Worm (Caenorhabditis elegans) whole organism, L2 larva: ENCODE results near the gene ZK105.1.

ENCODE experiments used
- F13H6.1 ChIP-seq: sonication (generic microtip); optimal IDR thresholded peaks from 2 replicates; lab custom pipeline; 2016; ENCODE audit warnings: missing genetic modification characterization, missing compliant biosample characterization
- Y55F3AM.14 ChIP-seq: fragments of 200-800 bp; sonication (Bioruptor generic); optimal IDR thresholded peaks from 2 replicates; lab custom pipeline; 2018; ENCODE audit warnings: mild to moderate bottlenecking, missing genetic modification characterization, missing compliant biosample characterization
- ZK546.5 ChIP-seq: sonication (generic microtip); optimal IDR thresholded peaks from 2 replicates; lab custom pipeline; 2017; ENCODE audit warnings: missing biosample characterization, missing genetic modification characterization
- aly-2 ChIP-seq: fragments of 150-350 bp; optimal IDR thresholded peaks from 2 replicates; lab custom pipeline; 2014; ENCODE audit warnings: missing biosample characterization, missing genetic modification characterization
- blmp-1 ChIP-seq: sonication (generic microtip); optimal IDR thresholded peaks from 2 replicates; lab custom pipeline; 2017; ENCODE audit warnings: missing genetic modification characterization, mild to moderate bottlenecking, missing compliant biosample characterization, antibody characterized with exemption, moderate library complexity; ENCODE audit not compliant: insufficient read depth
- ceh-16 ChIP-seq: fragments of 150-350 bp; optimal IDR thresholded peaks from 2 replicates; lab custom pipeline; 2014; ENCODE audit warnings: missing biosample characterization, missing genetic modification characterization
- ceh-82 ChIP-seq: fragments of 150-350 bp; optimal IDR thresholded peaks from 2 replicates; lab custom pipeline; 2014; ENCODE audit warnings: missing biosample characterization, missing genetic modification characterization
- crh-2 ChIP-seq: sonication (generic microtip); optimal IDR thresholded peaks from 2 replicates; lab custom pipeline; 2017; ENCODE audit warnings: missing biosample characterization, missing genetic modification characterization
- elt-1 ChIP-seq: fragments of 150-350 bp; optimal IDR thresholded peaks from 2 replicates; lab custom pipeline; 2014; ENCODE audit warnings: missing biosample characterization, missing genetic modification characterization
- fos-1 ChIP-seq: fragments of 150-350 bp; optimal IDR thresholded peaks from 2 replicates; lab custom pipeline; 2014; ENCODE audit warnings: missing biosample characterization, missing genetic modification characterization
- lin-13 ChIP-seq: fragments of 150-350 bp; optimal IDR thresholded peaks from 2 replicates; lab custom pipeline; 2014; ENCODE audit warnings: missing biosample characterization, missing genetic modification reagents, missing genetic modification characterization
- lin-39 ChIP-seq: fragments of 150-350 bp; optimal IDR thresholded peaks from 2 replicates; lab custom pipeline; 2014; ENCODE audit warnings: missing biosample characterization, missing genetic modification reagents, missing genetic modification characterization
- lsy-2 ChIP-seq, 2 experiments: fragments of 150-350 bp in 1 of 2; sonication (generic microtip) in 1 of 2; optimal IDR thresholded peaks; 2 replicates each; lab custom pipeline; 2014 to 2017; ENCODE audit warnings: missing biosample characterization in 2 of 2, missing genetic modification characterization in 2 of 2
- nhr-11 ChIP-seq: fragments of 150-350 bp; optimal IDR thresholded peaks from 2 replicates; lab custom pipeline; 2014; ENCODE audit warnings: missing biosample characterization, missing genetic modification characterization
- nhr-129 ChIP-seq: fragments of 150-350 bp; optimal IDR thresholded peaks from 2 replicates; lab custom pipeline; 2014; ENCODE audit warnings: missing biosample characterization, missing genetic modification characterization
- nhr-21 ChIP-seq: fragments of 150-350 bp; optimal IDR thresholded peaks from 2 replicates; lab custom pipeline; 2014; ENCODE audit warnings: missing biosample characterization, missing genetic modification characterization
- nhr-25 ChIP-seq: fragments of 150-350 bp; sonication (generic microtip); optimal IDR thresholded peaks from 3 replicates; lab custom pipeline; 2014; ENCODE audit warnings: missing biosample characterization, missing genetic modification characterization
- nhr-6 ChIP-seq: fragments of 150-350 bp; optimal IDR thresholded peaks from 2 replicates; lab custom pipeline; 2014; ENCODE audit warnings: missing biosample characterization, missing genetic modification characterization
- nhr-77 ChIP-seq: fragments of 150-350 bp; optimal IDR thresholded peaks from 2 replicates; lab custom pipeline; 2014; ENCODE audit warnings: missing biosample characterization, missing genetic modification characterization
- peb-1 ChIP-seq: fragments of 150-350 bp; optimal IDR thresholded peaks from 2 replicates; lab custom pipeline; 2014; ENCODE audit warnings: missing biosample characterization, missing genetic modification characterization
- sem-4 ChIP-seq: fragments of 150-350 bp; optimal IDR thresholded peaks from 2 replicates; lab custom pipeline; 2014; ENCODE audit warnings: missing biosample characterization, missing genetic modification reagents, missing genetic modification characterization
- sma-3 ChIP-seq: sonication (generic microtip); optimal IDR thresholded peaks from 2 replicates; lab custom pipeline; 2016; ENCODE audit warnings: missing genetic modification reagents, missing genetic modification characterization, missing compliant biosample characterization
- sma-9 ChIP-seq, 2 experiments: fragments of 150-350 bp in 1 of 2; sonication (generic microtip) in 1 of 2; optimal IDR thresholded peaks; 2 replicates each; lab custom pipeline; 2014 to 2016; ENCODE audit warnings: missing genetic modification characterization in 2 of 2, mild to moderate bottlenecking in 1 of 2, missing biosample characterization in 1 of 2, missing compliant biosample characterization in 1 of 2, missing genetic modification reagents in 1 of 2, moderate library complexity in 1 of 2
- unc-39 ChIP-seq: fragments of 150-350 bp; optimal IDR thresholded peaks from 2 replicates; lab custom pipeline; 2014; ENCODE audit warnings: missing biosample characterization, missing genetic modification characterization
- unc-55 ChIP-seq: fragments of 150-350 bp; sonication (generic microtip); optimal IDR thresholded peaks from 3 replicates; lab custom pipeline; 2014; ENCODE audit warnings: missing biosample characterization, missing genetic modification reagents, missing genetic modification characterization
- unc-62 ChIP-seq: fragments of 150-350 bp; optimal IDR thresholded peaks from 2 replicates; lab custom pipeline; 2014; ENCODE audit warnings: missing biosample characterization, missing genetic modification reagents, missing genetic modification characterization
- zag-1 ChIP-seq: fragments of 150-350 bp; optimal IDR thresholded peaks from 2 replicates; lab custom pipeline; 2014; ENCODE audit warnings: missing biosample characterization, missing genetic modification characterization
- ztf-1 ChIP-seq: fragments of 200-800 bp; sonication (Bioruptor generic); conservative IDR thresholded peaks from 2 replicates; pipeline ENCODE4 v1.3.6; 2022; ENCODE audit warnings: missing genetic modification characterization, missing compliant biosample characterization
- ztf-11 ChIP-seq: sonication (generic microtip); optimal IDR thresholded peaks from 2 replicates; lab custom pipeline; 2017; ENCODE audit warnings: missing biosample characterization, missing genetic modification characterization
- ztf-4 ChIP-seq: fragments of 150-350 bp; optimal IDR thresholded peaks from 2 replicates; lab custom pipeline; 2014; ENCODE audit warnings: missing biosample characterization, missing genetic modification characterization

Gene ZK105.1

DNA sequence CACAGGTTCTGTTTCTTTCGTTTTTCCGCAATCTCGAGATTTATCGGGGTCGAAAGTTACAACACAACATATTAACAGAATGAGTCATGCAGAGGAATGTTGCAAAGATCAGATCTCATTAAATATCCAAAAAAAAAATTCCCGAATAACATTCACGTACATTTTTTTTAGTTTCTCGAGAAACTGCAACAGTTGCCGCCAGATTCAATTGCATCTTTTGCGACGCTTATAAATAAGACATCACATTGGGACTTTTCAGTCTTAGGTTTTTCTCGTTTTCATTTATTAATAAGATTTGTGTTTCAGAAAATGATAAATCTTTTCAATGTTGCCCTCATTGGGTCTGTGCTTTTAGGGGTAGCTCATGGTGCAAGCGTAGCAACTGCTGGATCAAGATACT lies at the start of gene ZK105.1:
Gene ZK105.1, plus strand, starts transcription at position 301 of the 400 bp plus-strand sequence.
- no peak for TF ChIP-seq aly-2 (tag; lab: Kevin White, UChicago)
- TF ChIP-seq unc-62 (GFP tag; lab: Kevin White, UChicago), result no peak
- TF ChIP-seq ztf-4 (tag; lab: Kevin White, UChicago), result no peak
- TF ChIP-seq fos-1 (tag; lab: Kevin White, UChicago), result no peak
- TF ChIP-seq zag-1 (tag; lab: Kevin White, UChicago), result no peak
- no peak for TF ChIP-seq Y55F3AM.14
- TF ChIP-seq ztf-11 (tag; lab: Kevin White, UChicago), result no peak
- no peak for TF ChIP-seq unc-39 (tag; lab: Kevin White, UChicago)
- no peak for TF ChIP-seq elt-1 (tag; lab: Kevin White, UChicago)
- TF ChIP-seq blmp-1 (tag; lab: Kevin White, UChicago), result no peak
- TF ChIP-seq nhr-25 (tag; lab: Kevin White, UChicago), result no peak
- TF ChIP-seq peb-1 (tag; lab: Kevin White, UChicago), result no peak

DNA sequence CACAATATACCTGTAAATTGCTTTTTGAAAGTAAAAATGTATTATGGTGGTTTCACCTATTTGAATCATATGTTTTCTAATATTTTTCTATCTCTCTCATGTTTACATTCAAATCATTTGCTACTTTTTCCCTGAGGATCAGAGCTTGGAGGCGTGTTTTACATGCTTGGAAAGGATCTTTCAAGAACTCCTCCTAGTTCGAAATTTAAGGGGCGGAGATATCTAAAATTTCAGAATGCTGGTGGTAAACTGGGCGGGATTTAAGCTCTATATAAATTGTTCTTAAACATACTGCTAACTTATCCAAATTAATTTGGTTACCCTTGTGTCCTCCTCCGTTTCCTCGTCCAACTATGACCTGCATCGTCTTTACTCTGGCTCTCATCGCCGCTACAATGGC lies 45.9 kb upstream of the ZK105.1 start, which contains the start of gene C12D5.5:
Gene C12D5.5, plus strand, starts transcription at position 301 of the 400 bp plus-strand sequence.
- TF ChIP-seq aly-2 (tag; lab: Kevin White, UChicago) (no peak), unc-55 (GFP tag; lab: Kevin White, UChicago) (no peak), nhr-77 (tag; lab: Kevin White, UChicago) (no peak)

DNA sequence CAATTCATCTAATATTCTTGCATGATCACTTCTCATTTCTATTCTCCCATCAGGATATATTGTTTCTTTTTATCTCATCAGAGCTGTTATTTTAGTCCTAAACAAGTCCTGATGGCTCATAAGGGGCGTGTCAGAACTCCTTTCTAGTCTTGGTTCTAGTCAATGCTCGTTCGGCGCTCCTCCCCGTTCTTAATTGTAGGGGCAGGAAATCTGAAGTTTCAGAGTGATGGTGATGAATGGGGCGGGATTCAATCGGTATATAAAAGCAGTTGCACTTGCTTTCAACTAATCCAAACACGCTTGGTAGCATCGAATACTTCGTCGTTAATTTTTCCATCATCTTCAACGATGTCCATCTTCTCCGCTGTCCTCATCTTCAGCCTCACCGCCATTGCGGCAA lies 41.5 kb upstream of the ZK105.1 start, which contains the start of gene C12D5.4:
Gene C12D5.4, plus strand, starts transcription at position 301 of the 400 bp plus-strand sequence.
- TF ChIP-seq Y55F3AM.14, result no peak
- no peak for TF ChIP-seq ZK546.5 (tag; lab: Kevin White, UChicago)
- no peak for TF ChIP-seq lin-39 (tag; lab: Kevin White, UChicago)
- TF ChIP-seq ztf-1 (GFP tag; lab: Robert Waterston, UW), result no peak
- no peak for TF ChIP-seq nhr-6 (tag; lab: Kevin White, UChicago)
- no peak for TF ChIP-seq sma-3 (GFP tag; lab: Kevin White, UChicago)
- TF ChIP-seq ztf-4 (tag; lab: Kevin White, UChicago), result no peak
- TF ChIP-seq nhr-21 (tag; lab: Kevin White, UChicago), result no peak
- TF ChIP-seq ceh-82, result no peak
- no peak for TF ChIP-seq nhr-11 (tag; lab: Kevin White, UChicago)
- no peak for TF ChIP-seq F13H6.1 (tag; lab: Kevin White, UChicago)
- TF ChIP-seq crh-2, result no peak

DNA sequence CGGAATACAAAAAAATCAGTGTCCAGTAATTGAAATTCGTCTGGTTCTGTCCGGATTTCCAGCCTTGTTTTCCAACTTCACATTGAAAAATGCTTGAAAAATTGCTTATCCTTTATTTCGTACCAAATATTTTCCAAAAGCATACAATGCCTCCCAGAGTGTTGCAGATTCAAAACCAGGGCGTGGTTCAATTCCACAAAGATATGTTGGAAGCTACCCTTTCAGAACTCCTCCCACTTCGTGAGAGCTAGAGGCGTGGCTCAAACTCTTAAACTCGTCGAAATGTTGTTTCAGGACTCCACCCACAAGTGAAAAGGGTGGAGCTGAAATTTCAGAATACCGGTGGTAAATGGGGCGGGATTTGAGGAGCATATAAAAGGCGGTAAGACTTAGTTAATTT lies 37.9 kb upstream of the ZK105.1 start, which contains the start of gene C12D5.3:
Gene C12D5.3, plus strand, starts transcription at position 301 of the 400 bp plus-strand sequence.
- TF ChIP-seq lsy-2 (tag; optimal IDR thresholded peaks at IDR 0.05; lab: Kevin White, UChicago) (no peak), peb-1 (tag; lab: Kevin White, UChicago) (no peak), unc-39 (tag; lab: Kevin White, UChicago) (no peak), sem-4 (tag; lab: Kevin White, UChicago) (no peak), lin-13 (GFP tag; lab: Kevin White, UChicago) (no peak), ztf-11 (tag; lab: Kevin White, UChicago) (no peak), elt-1 (tag; lab: Kevin White, UChicago) (no peak), lin-39 (tag; lab: Kevin White, UChicago) (no peak), ztf-1 (GFP tag; lab: Robert Waterston, UW) (no peak), blmp-1 (tag; lab: Kevin White, UChicago) (no peak), ceh-16 (no peak), Y55F3AM.14 (no peak)
- TF ChIP-seq, all 48 proteins: peak for 0

DNA sequence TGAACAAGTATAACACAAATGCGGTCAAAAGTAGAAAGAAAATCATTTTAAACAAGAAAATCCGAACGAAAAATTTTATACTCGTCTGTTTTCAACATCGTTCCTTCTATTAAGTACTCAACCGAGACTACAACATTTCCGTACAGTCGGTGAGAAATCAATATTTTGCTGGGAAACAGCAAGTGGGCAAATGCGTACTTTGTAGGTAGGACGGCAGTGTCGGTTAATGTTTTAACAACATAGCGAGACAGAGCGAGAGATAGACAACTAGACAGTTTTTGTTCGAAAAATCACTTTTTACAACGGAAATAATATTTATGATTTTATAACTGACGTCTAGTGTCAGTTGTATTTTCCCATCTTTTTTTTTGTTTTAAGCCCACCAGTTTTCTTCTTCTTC lies 32.4 kb upstream of the ZK105.1 start, which contains the start of gene cyp-33A1:
Gene cyp-33A1, minus strand, starts transcription at position 72 of the 400 bp plus-strand sequence.
- TF ChIP-seq unc-55 (GFP tag; lab: Kevin White, UChicago) (no peak), crh-2 (peak; percentile 30), sma-3 (GFP tag; lab: Kevin White, UChicago) (no peak), nhr-129 (tag; lab: Kevin White, UChicago) (peak; percentile 21), sma-9 (GFP tag; optimal IDR thresholded peaks at IDR 0.05; lab: Kevin White, UChicago) (peak; percentile 80), sma-9 (tag; optimal IDR thresholded peaks at IDR 0.05; lab: Kevin White, UChicago) (no peak), fos-1 (tag; lab: Kevin White, UChicago) (peak; percentile 34)
